Fruit fly (Drosophila melanogaster): ENCODE measurements around the gene Aplip1.
A peak's percentile ranks its signal among the peaks of the same experiment; 100 is the strongest.

The Aplip1 gene

DNA sequence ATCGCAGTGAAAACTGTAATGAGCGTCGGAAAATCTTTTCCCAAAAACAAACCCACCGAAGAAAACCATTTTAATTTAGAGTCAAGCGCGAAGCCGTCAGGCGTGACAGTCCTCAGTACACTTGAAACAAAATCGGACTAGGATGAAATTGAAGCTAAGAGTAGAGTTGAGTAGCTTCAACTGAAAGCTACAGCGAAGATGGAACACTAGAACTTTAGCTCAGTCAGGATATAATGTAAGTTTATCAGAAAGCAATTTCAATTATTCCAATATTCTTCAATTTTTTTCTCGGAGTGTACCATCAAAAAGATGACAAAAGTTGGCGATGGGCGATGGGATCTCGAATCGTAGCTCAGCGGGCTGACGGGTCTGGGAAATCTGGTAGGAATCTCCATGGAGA is 20.3 kb downstream of the Aplip1 start:
- TF ChIP-seq D19B (GFP tag; optimal IDR thresholded peaks at IDR 0.05) (no peak), Dref (GFP tag; IDR thresholded peaks at IDR 0.05) (no peak), Mrtf (GFP tag; IDR thresholded peaks at IDR 0.05) (no peak), CG18764 (GFP tag; optimal IDR thresholded peaks at IDR 0.05) (peak; percentile 19), en (GFP tag; optimal IDR thresholded peaks at IDR 0.05) (no peak), nau (GFP tag; optimal IDR thresholded peaks at IDR 0.05) (peak; percentile 14), CG2199 (GFP tag; IDR thresholded peaks at IDR 0.05) (no peak), CG2875 (GFP tag; optimal IDR thresholded peaks at IDR 0.05) (peak; percentile 43), CG9817 (tag; optimal IDR thresholded peaks at IDR 0.05) (no peak), CG14050 (GFP tag; IDR thresholded peaks at IDR 0.05) (no peak), row (GFP tag; IDR thresholded peaks at IDR 0.05) (peak; percentile 50; the same call in 2 of the 3 replicates), tap (tag; optimal IDR thresholded peaks at IDR 0.05) (peak; percentile 48), sima (GFP tag; optimal IDR thresholded peaks at IDR 0.05) (no peak), CG15269 (tag; optimal IDR thresholded peaks at IDR 0.05) (peak; percentile 15), CG17186 (GFP tag; optimal IDR thresholded peaks at IDR 0.05) (peak; percentile 1), pum (GFP tag; optimal IDR thresholded peaks at IDR 0.05) (peak; percentile 38), ci (GFP tag; IDR thresholded peaks at IDR 0.05) (peak; percentile 70), eve (GFP tag; optimal IDR thresholded peaks at IDR 0.05) (no peak), CG15514 (GFP tag; optimal IDR thresholded peaks at IDR 0.05) (no peak), ac (GFP tag; optimal IDR thresholded peaks at IDR 0.05) (no peak), vfl (GFP tag; optimal IDR thresholded peaks at IDR 0.05) (no peak), Xrp1 (GFP tag; IDR thresholded peaks at IDR 0.05) (peak; percentile 70), CG7786 (GFP tag; optimal IDR thresholded peaks at IDR 0.05) (no peak), CG2678 (tag; optimal IDR thresholded peaks at IDR 0.05) (peak; percentile 60), CG8281 (tag; optimal IDR thresholded peaks at IDR 0.05) (no peak), CG10979 (tag; optimal IDR thresholded peaks at IDR 0.05) (peak; percentile 74), crc (GFP tag; optimal IDR thresholded peaks at IDR 0.05) (peak; percentile 8), CG32532 (GFP tag; IDR thresholded peaks at IDR 0.05) (0 out of 2 replicates have a peak, but pooled peaks have one; percentile 17), CG7372 (GFP tag; IDR thresholded peaks at IDR 0.05) (no peak), NC2β (GFP tag; optimal IDR thresholded peaks at IDR 0.05) (no peak), dmrt99B (tag; optimal IDR thresholded peaks at IDR 0.05) (peak; percentile 66), CG6254 (GFP tag; optimal IDR thresholded peaks at IDR 0.05) (peak; percentile 50), Dip2 (GFP tag; IDR thresholded peaks at IDR 0.05) (no peak), PHDP (tag; optimal IDR thresholded peaks at IDR 0.05) (peak; percentile 35), so (GFP tag; IDR thresholded peaks at IDR 0.05) (no peak), CG34422 (GFP tag; IDR thresholded peaks at IDR 0.05) (no peak), CG10267 (tag; optimal IDR thresholded peaks at IDR 0.05) (peak; percentile 14), CG1529 (GFP tag; optimal IDR thresholded peaks at IDR 0.05) (no peak), Hr3 (GFP tag; optimal IDR thresholded peaks at IDR 0.05) (no peak), ro (GFP tag; IDR thresholded peaks at IDR 0.05) (no peak), hth (optimal IDR thresholded peaks at IDR 0.05) (no peak), run (tag; optimal IDR thresholded peaks at IDR 0.05) (no peak), emc (GFP tag; optimal IDR thresholded peaks at IDR 0.05) (no peak), C15 (GFP tag; IDR thresholded peaks at IDR 0.05) (no peak), CG8290 (GFP tag; optimal IDR thresholded peaks at IDR 0.05) (no peak), CG8290 (tag; optimal IDR thresholded peaks at IDR 0.05) (peak in 1 of 2 experiments; percentile 45), pho (GFP tag; optimal IDR thresholded peaks at IDR 0.05) (no peak), CG12104 (GFP tag; optimal IDR thresholded peaks at IDR 0.05) (no peak), lilli (GFP tag; optimal IDR thresholded peaks at IDR 0.05) (no peak), Dfd (GFP tag; optimal IDR thresholded peaks at IDR 0.05) (no peak), CG18011 (GFP tag; optimal IDR thresholded peaks at IDR 0.05) (no peak), Aef1 (GFP tag; IDR thresholded peaks at IDR 0.05) (0 out of 3 replicates have a peak, but pooled peaks have one; percentile 25), tio (GFP tag; optimal IDR thresholded peaks at IDR 0.05) (no peak)

Data from whole organism, embryonic.